Worm (Caenorhabditis elegans) whole organism, young adult: ENCODE results near the gene gly-6.

Experiments used
- B0019.2 ChIP-seq: fragments of 200-800 bp; sonication (Bioruptor generic); conservative IDR thresholded peaks from 2 replicates; pipeline ENCODE4 v1.3.6; 2022; ENCODE audit warnings: missing genetic modification reagents, missing genetic modification characterization, missing compliant biosample characterization
- B0035.1 ChIP-seq: sonication (generic microtip); optimal IDR thresholded peaks from 2 replicates; lab custom pipeline; 2016; ENCODE audit warnings: missing genetic modification characterization, mild to moderate bottlenecking, missing compliant biosample characterization, missing genotype, missing genetic modification reagents
- B0261.1 ChIP-seq: sonication (generic microtip); optimal IDR thresholded peaks from 2 replicates; lab custom pipeline; 2016; ENCODE audit warnings: mild to moderate bottlenecking, missing genetic modification characterization, moderate library complexity, missing compliant biosample characterization
- D2030.7 ChIP-seq: fragments of 200-800 bp; sonication (Bioruptor generic); IDR thresholded peaks from 2 replicates; pipeline ENCODE4 v1.3.6; 2022; ENCODE audit warnings: missing genetic modification reagents, missing genetic modification characterization, missing compliant biosample characterization
- F33H1.4 ChIP-seq: fragments of 200-800 bp; sonication (Bioruptor generic); IDR thresholded peaks from 2 replicates; pipeline ENCODE4 v1.3.6; 2022; ENCODE audit warnings: missing genetic modification reagents, missing genetic modification characterization, missing compliant biosample characterization
- F55B11.4 ChIP-seq: sonication (generic microtip); optimal IDR thresholded peaks from 2 replicates; lab custom pipeline; 2016; ENCODE audit warnings: missing compliant biosample characterization, missing genetic modification characterization, borderline replicate concordance; ENCODE audit not compliant: insufficient read depth
- K12H6.12 ChIP-seq: fragments of 200-800 bp; sonication (Bioruptor generic); optimal IDR thresholded peaks from 2 replicates; lab custom pipeline; 2018; ENCODE audit warnings: mild to moderate bottlenecking, missing genetic modification characterization, missing compliant biosample characterization
- Y53G8AR.9 ChIP-seq: fragments of 200-800 bp; sonication (Bioruptor generic); conservative IDR thresholded peaks from 2 replicates; pipeline ENCODE4 v1.3.6; 2022; ENCODE audit warnings: missing genetic modification reagents, missing genetic modification characterization, missing compliant biosample characterization
- Y79H2A.3 ChIP-seq: fragments of 200-800 bp; sonication (Bioruptor generic); conservative IDR thresholded peaks from 2 replicates; pipeline ENCODE4 v1.3.6; 2022; ENCODE audit warnings: missing genetic modification reagents, missing genetic modification characterization, missing compliant biosample characterization
- akir-1 ChIP-seq: fragments of 200-800 bp; sonication (Bioruptor generic); optimal IDR thresholded peaks from 2 replicates; lab custom pipeline; 2018; ENCODE audit warnings: mild to moderate bottlenecking, missing genetic modification characterization, moderate library complexity, missing compliant biosample characterization
- aptf-3 ChIP-seq: fragments of 200-800 bp; sonication (Bioruptor generic); IDR thresholded peaks from 2 replicates; pipeline ENCODE4 v1.3.6; 2022; ENCODE audit warnings: missing genetic modification characterization, missing compliant biosample characterization
- attf-3 ChIP-seq: fragments of 200-800 bp; sonication (Bioruptor generic); conservative IDR thresholded peaks from 2 replicates; pipeline ENCODE4 v1.3.6; 2022; ENCODE audit warnings: missing genetic modification reagents, missing genetic modification characterization, missing compliant biosample characterization
- attf-6 ChIP-seq: fragments of 200-800 bp; sonication (Bioruptor generic); IDR thresholded peaks from 2 replicates; pipeline ENCODE4 v1.3.6; 2022; ENCODE audit warnings: missing genetic modification reagents, missing genetic modification characterization, missing compliant biosample characterization
- cebp-2 ChIP-seq: fragments of 200-800 bp; sonication (Bioruptor generic); IDR thresholded peaks from 2 replicates; pipeline ENCODE4 v1.3.6; 2022; ENCODE audit warnings: missing genetic modification characterization, missing compliant biosample characterization
- ceh-100 ChIP-seq: fragments of 200-800 bp; sonication (Bioruptor generic); IDR thresholded peaks from 2 replicates; pipeline ENCODE4 v1.3.6; 2022; ENCODE audit warnings: missing genetic modification reagents, missing genetic modification characterization, missing compliant biosample characterization
- ceh-40 ChIP-seq: fragments of 200-800 bp; sonication (Bioruptor generic); IDR thresholded peaks from 2 replicates; pipeline ENCODE4 v1.3.6; 2022; ENCODE audit warnings: missing genetic modification characterization, missing compliant biosample characterization
- ceh-58 ChIP-seq: fragments of 200-800 bp; sonication (Bioruptor generic); IDR thresholded peaks from 2 replicates; pipeline ENCODE4 v1.3.6; 2022; ENCODE audit warnings: missing genetic modification characterization, missing compliant biosample characterization
- ceh-79 ChIP-seq: sonication (generic microtip); optimal IDR thresholded peaks from 2 replicates; lab custom pipeline; 2017; ENCODE audit warnings: mild to moderate bottlenecking, missing genetic modification characterization, missing compliant biosample characterization
- ceh-91 ChIP-seq: fragments of 200-800 bp; sonication (Bioruptor generic); IDR thresholded peaks from 2 replicates; pipeline ENCODE4 v1.3.6; 2022; ENCODE audit warnings: missing genetic modification reagents, missing genetic modification characterization, missing compliant biosample characterization
- dox-1 ChIP-seq: fragments of 200-800 bp; sonication (Bioruptor generic); IDR thresholded peaks from 2 replicates; pipeline ENCODE4 v1.3.6; 2022; ENCODE audit warnings: missing genetic modification reagents, missing genetic modification characterization, missing compliant biosample characterization
- ekl-4 ChIP-seq: fragments of 200-800 bp; sonication (Bioruptor generic); IDR thresholded peaks from 2 replicates; pipeline ENCODE4 v1.3.6; 2022; ENCODE audit warnings: missing genetic modification reagents, missing genetic modification characterization, missing compliant biosample characterization
- ets-4 ChIP-seq: fragments of 200-800 bp; sonication (Bioruptor generic); optimal IDR thresholded peaks from 2 replicates; lab custom pipeline; 2018; ENCODE audit warnings: mild to moderate bottlenecking, missing genetic modification characterization, missing compliant biosample characterization
- him-1 ChIP-seq: sonication (generic microtip); optimal IDR thresholded peaks from 2 replicates; lab custom pipeline; 2016; ENCODE audit warnings: missing genotype, missing genetic modification reagents, missing genetic modification characterization, missing compliant biosample characterization
- hlh-12 ChIP-seq: sonication (generic microtip); optimal IDR thresholded peaks from 2 replicates; lab custom pipeline; 2016; ENCODE audit warnings: missing genetic modification characterization, missing compliant biosample characterization
- hlh-26 ChIP-seq: fragments of 200-800 bp; sonication (Bioruptor generic); conservative IDR thresholded peaks from 2 replicates; pipeline ENCODE4 v1.3.6; 2022; ENCODE audit warnings: missing genetic modification reagents, missing genetic modification characterization, missing compliant biosample characterization
- hmg-20 ChIP-seq: fragments of 200-800 bp; sonication (Bioruptor generic); IDR thresholded peaks from 2 replicates; pipeline ENCODE4 v1.3.6; 2022; ENCODE audit warnings: missing genetic modification reagents, missing genetic modification characterization, missing compliant biosample characterization
- lag-1 ChIP-seq: fragments of 200-800 bp; sonication (Bioruptor generic); IDR thresholded peaks from 2 replicates; pipeline ENCODE4 v1.3.6; 2022; ENCODE audit warnings: missing genetic modification reagents, missing genetic modification characterization, missing compliant biosample characterization
- let-607 ChIP-seq, 2 experiments: fragments of 200-800 bp in 1 of 2; sonication (Bioruptor generic) in 1 of 2; sonication (generic microtip) in 1 of 2; optimal IDR thresholded peaks; 2 replicates each; lab custom pipeline; 2016 to 2018; ENCODE audit warnings: mild to moderate bottlenecking in 2 of 2, missing compliant biosample characterization in 2 of 2, missing genetic modification characterization in 2 of 2, moderate library complexity in 2 of 2, missing genotype in 1 of 2
- lin-54 ChIP-seq: fragments of 200-800 bp; sonication (Bioruptor generic); optimal IDR thresholded peaks from 2 replicates; lab custom pipeline; 2018; ENCODE audit warnings: mild to moderate bottlenecking, missing genetic modification characterization, missing compliant biosample characterization
- lsl-1 ChIP-seq: fragments of 200-800 bp; sonication (Bioruptor generic); optimal IDR thresholded peaks from 2 replicates; lab custom pipeline; 2018; ENCODE audit warnings: mild to moderate bottlenecking, missing genetic modification characterization, moderate library complexity, missing compliant biosample characterization
- madf-10 ChIP-seq: sonication (generic microtip); optimal IDR thresholded peaks from 2 replicates; lab custom pipeline; 2016; ENCODE audit warnings: mild to moderate bottlenecking, missing genetic modification characterization, missing compliant biosample characterization
- madf-6 ChIP-seq: fragments of 200-800 bp; sonication (Bioruptor generic); IDR thresholded peaks from 2 replicates; pipeline ENCODE4 v1.3.6; 2022; ENCODE audit warnings: missing genetic modification reagents, missing genetic modification characterization, missing compliant biosample characterization
- madf-8 ChIP-seq: fragments of 200-800 bp; sonication (Bioruptor generic); conservative IDR thresholded peaks from 2 replicates; pipeline ENCODE4 v1.3.6; 2022; ENCODE audit warnings: missing genetic modification reagents, missing genetic modification characterization, missing compliant biosample characterization
- mcd-1 ChIP-seq: fragments of 200-800 bp; sonication (Bioruptor generic); IDR thresholded peaks from 2 replicates; pipeline ENCODE4 v1.3.6; 2022; ENCODE audit warnings: missing genetic modification reagents, missing genetic modification characterization, missing compliant biosample characterization
- nfyb-1 ChIP-seq: fragments of 200-800 bp; sonication (Bioruptor generic); IDR thresholded peaks from 2 replicates; pipeline ENCODE4 v1.3.6; 2022; ENCODE audit warnings: missing genetic modification reagents, missing genetic modification characterization, missing compliant biosample characterization
- nhr-80 ChIP-seq: sonication (generic microtip); optimal IDR thresholded peaks from 2 replicates; lab custom pipeline; 2016; ENCODE audit warnings: missing genetic modification characterization, missing compliant biosample characterization
- pbrm-1 ChIP-seq: fragments of 200-800 bp; sonication (Bioruptor generic); IDR thresholded peaks from 2 replicates; pipeline ENCODE4 v1.3.6; 2022; ENCODE audit warnings: missing genetic modification reagents, missing genetic modification characterization, missing compliant biosample characterization
- repo-1 ChIP-seq: sonication (generic microtip); optimal IDR thresholded peaks from 2 replicates; lab custom pipeline; 2017; ENCODE audit warnings: mild to moderate bottlenecking, missing genetic modification characterization, missing compliant biosample characterization
- rpc-1 ChIP-seq, 2 experiments: fragments of 150-350 bp in 1 of 2; sonication (generic microtip) in 1 of 2; optimal IDR thresholded peaks; 2 replicates each; lab custom pipeline; 2014 to 2018; ENCODE audit warnings: missing biosample characterization in 1 of 2, missing genetic modification characterization in 1 of 2, missing genetic modification reagents in 1 of 2, missing genotype in 1 of 2
- snpc-1.3 ChIP-seq: sonication (generic microtip); optimal IDR thresholded peaks from 2 replicates; lab custom pipeline; 2017; ENCODE audit warnings: missing genetic modification characterization, mild to moderate bottlenecking, missing compliant biosample characterization, antibody characterized with exemption, moderate library complexity, missing genotype, missing genetic modification reagents; ENCODE audit not compliant: insufficient read depth
- zim-3 ChIP-seq: sonication (generic microtip); optimal IDR thresholded peaks from 2 replicates; lab custom pipeline; 2017; ENCODE audit warnings: mild to moderate bottlenecking, missing genetic modification characterization, moderate library complexity, missing compliant biosample characterization
- ztf-18 ChIP-seq: sonication (generic microtip); optimal IDR thresholded peaks from 2 replicates; lab custom pipeline; 2016; ENCODE audit warnings: missing genotype, mild to moderate bottlenecking, missing genetic modification characterization, missing compliant biosample characterization
- ztf-25 ChIP-seq: fragments of 200-800 bp; sonication (Bioruptor generic); IDR thresholded peaks from 2 replicates; pipeline ENCODE4 v1.3.6; 2022; ENCODE audit warnings: missing genetic modification reagents, missing genetic modification characterization, missing compliant biosample characterization
- ztf-26 ChIP-seq: sonication (generic microtip); optimal IDR thresholded peaks from 2 replicates; lab custom pipeline; 2017; ENCODE audit warnings: missing genetic modification characterization, missing compliant biosample characterization
- ztf-28 ChIP-seq: fragments of 200-800 bp; sonication (Bioruptor generic); IDR thresholded peaks from 2 replicates; pipeline ENCODE4 v1.3.6; 2022; ENCODE audit warnings: missing genetic modification reagents, missing genetic modification characterization, missing compliant biosample characterization
- ztf-6 ChIP-seq: fragments of 200-800 bp; sonication (Bioruptor generic); IDR thresholded peaks from 2 replicates; pipeline ENCODE4 v1.3.6; 2022; ENCODE audit warnings: missing genetic modification reagents, missing genetic modification characterization, missing compliant biosample characterization

gly-6 gene

ce11 chrIII:4364974-4365373, 33.9 kb upstream of the gly-6 start, which contains the start of gene ckb-1:
TSS of gene ckb-1 (plus strand) at chrIII:4365274.
- no peak for TF ChIP-seq aptf-3 (GFP tag; lab: Robert Waterston, UW)
- no peak for TF ChIP-seq attf-6 (GFP tag; lab: Robert Waterston, UW)
- no peak for TF ChIP-seq B0019.2 (GFP tag; lab: Robert Waterston, UW)
- no peak for TF ChIP-seq hlh-26 (GFP tag; lab: Robert Waterston, UW)
- no peak for TF ChIP-seq ceh-91 (GFP tag; lab: Robert Waterston, UW)
- no peak for TF ChIP-seq pbrm-1 (GFP tag; lab: Robert Waterston, UW)
- TF ChIP-seq madf-6 (GFP tag; lab: Robert Waterston, UW) = no peak
- no peak for TF ChIP-seq let-607 (tag; optimal IDR thresholded peaks at IDR 0.05; lab: Kevin White, UChicago)
- TF ChIP-seq ztf-25 (GFP tag; lab: Robert Waterston, UW) = no peak
- TF ChIP-seq, all 124 proteins: peak for 0

DNA sequence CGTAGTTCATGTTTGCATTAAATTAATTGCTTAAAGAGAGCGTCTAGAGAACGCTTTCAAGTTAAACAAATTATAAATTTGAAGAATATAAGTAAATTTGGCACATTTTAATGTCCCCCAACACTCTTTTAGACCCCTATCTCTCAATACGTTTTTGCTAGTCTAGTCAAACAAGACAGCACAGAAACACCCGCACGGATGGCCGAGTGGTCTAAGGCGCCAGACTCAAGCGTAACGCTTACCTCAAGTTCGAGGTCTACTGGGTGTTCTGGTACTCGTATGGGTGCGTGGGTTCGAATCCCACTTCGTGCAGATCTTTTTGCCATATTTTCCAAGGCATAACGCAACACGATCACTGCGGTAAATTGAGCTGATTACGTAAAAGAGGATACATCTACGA, 31.3 kb upstream of the gly-6 start:
- TF ChIP-seq him-1 (tag; lab: Kevin White, UChicago) (peak; percentile 73), hmg-20 (GFP tag; lab: Robert Waterston, UW) (no peak), ets-4 (no peak), rpc-1 (optimal IDR thresholded peaks at IDR 0.05; lab: Kevin White, UChicago) (peak; percentile 65), rpc-1 (tag; optimal IDR thresholded peaks at IDR 0.05; lab: Kevin White, UChicago) (peak; percentile 80), cebp-2 (GFP tag; lab: Robert Waterston, UW) (no peak), let-607 (tag; optimal IDR thresholded peaks at IDR 0.05; lab: Kevin White, UChicago) (no peak), D2030.7 (GFP tag; lab: Robert Waterston, UW) (peak; percentile 62), F33H1.4 (peak; percentile 24; the same call in 1 of the 2 replicates), madf-8 (0 out of 2 replicates have a peak, but pooled peaks have one; percentile 19), ekl-4 (GFP tag; lab: Robert Waterston, UW) (no peak), repo-1 (tag; lab: Kevin White, UChicago) (no peak), madf-10 (tag; lab: Kevin White, UChicago) (no peak), Y79H2A.3 (no peak), madf-6 (GFP tag; lab: Robert Waterston, UW) (0 out of 2 replicates have a peak, but pooled peaks have one; percentile 18), mcd-1 (GFP tag; lab: Robert Waterston, UW) (peak; percentile 18; the same call in 1 of the 2 replicates), ceh-40 (GFP tag; lab: Robert Waterston, UW) (no peak), B0261.1 (tag; lab: Kevin White, UChicago) (peak; percentile 67), ztf-26 (tag; lab: Kevin White, UChicago) (no peak), lag-1 (GFP tag; lab: Robert Waterston, UW) (no peak), lsl-1 (GFP tag; lab: Kevin White, UChicago) (peak; percentile 52), lin-54 (GFP tag; lab: Kevin White, UChicago) (no peak), dox-1 (GFP tag; lab: Robert Waterston, UW) (peak; percentile 50; the same call in 1 of the 2 replicates), zim-3 (tag; lab: Kevin White, UChicago) (no peak), F55B11.4 (no peak), snpc-1.3 (tag; lab: Kevin White, UChicago) (no peak), akir-1 (GFP tag; lab: Kevin White, UChicago) (no peak), ztf-28 (GFP tag; lab: Robert Waterston, UW) (no peak), ceh-100 (no peak), K12H6.12 (tag; lab: Kevin White, UChicago) (no peak), B0035.1 (no peak), nhr-80 (tag; lab: Kevin White, UChicago) (peak; percentile 4), ztf-25 (GFP tag; lab: Robert Waterston, UW) (no peak), hlh-12 (tag; lab: Kevin White, UChicago) (no peak), nfyb-1 (GFP tag; lab: Robert Waterston, UW) (0 out of 2 replicates have a peak, but pooled peaks have one; percentile 22), attf-3 (GFP tag; lab: Robert Waterston, UW) (no peak), ceh-79 (tag; lab: Kevin White, UChicago) (no peak), ceh-58 (GFP tag; lab: Robert Waterston, UW) (no peak), ztf-18 (tag; lab: Kevin White, UChicago) (peak; percentile 22), Y53G8AR.9 (no peak), ztf-6 (0 out of 2 replicates have a peak, but pooled peaks have one; percentile 29)
